Worm (Caenorhabditis elegans): ENCODE results near the gene leo-1.

DNA sequence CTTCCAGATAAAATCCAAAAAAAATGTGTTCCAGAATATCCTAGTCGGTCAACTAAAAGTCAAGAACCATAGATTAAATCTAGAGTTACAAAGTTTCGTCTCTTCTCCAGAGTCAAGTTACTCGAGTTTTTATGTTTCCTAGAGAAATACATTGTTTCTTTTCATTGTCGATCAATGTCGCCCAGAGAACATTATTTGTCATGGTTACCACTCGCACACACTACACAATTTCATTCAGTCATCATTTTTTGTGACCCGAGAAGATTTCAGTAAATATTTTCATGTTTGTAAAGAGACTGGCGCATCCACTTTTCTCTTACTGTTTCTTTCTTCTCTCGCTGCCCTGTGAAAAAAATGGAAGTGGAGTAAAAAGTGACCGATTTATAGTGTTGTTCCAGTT lies 12.5 kb downstream of the leo-1 start:
- no peak for TF ChIP-seq F55B11.4 (tag; optimal IDR thresholded peaks at IDR 0.05; ENCODE audit: borderline replicate concordance, insufficient read depth)
- no peak for TF ChIP-seq F52B5.7 (tag; optimal IDR thresholded peaks at IDR 0.05)
- no peak for TF ChIP-seq ama-1 (optimal IDR thresholded peaks at IDR 0.05)
- TF ChIP-seq ama-1 (GFP tag; optimal IDR thresholded peaks at IDR 0.05), result no peak
- no peak for TF ChIP-seq snpc-4 (GFP tag; optimal IDR thresholded peaks at IDR 0.05)
- no peak for TF ChIP-seq snpc-4 (tag; optimal IDR thresholded peaks at IDR 0.05)
- no peak for TF ChIP-seq dpl-1 (GFP tag; optimal IDR thresholded peaks at IDR 0.05)

Data from whole organism, young adult.